Worm (Caenorhabditis elegans) whole organism, early embryonic: Measurements from ENCODE around the gene Y54F10BM.9.
A peak's percentile ranks its signal among the peaks of the same experiment; 100 is the strongest.

ENCODE experiments used
- B0310.2 ChIP-seq: sonication (generic microtip); optimal IDR thresholded peaks from 2 replicates; lab custom pipeline; 2016; ENCODE audit warnings: mild to moderate bottlenecking, missing genetic modification characterization, missing compliant biosample characterization
- F13C5.2 ChIP-seq: sonication (generic microtip); optimal IDR thresholded peaks from 2 replicates; lab custom pipeline; 2017; ENCODE audit warnings: mild to moderate bottlenecking, missing genetic modification characterization, inconsistent platforms, missing compliant biosample characterization
- aly-1 ChIP-seq: sonication (generic microtip); optimal IDR thresholded peaks from 2 replicates; lab custom pipeline; 2016; ENCODE audit warnings: missing genetic modification characterization, missing compliant biosample characterization
- ama-1 ChIP-seq: fragments of 150-350 bp; optimal IDR thresholded peaks from 2 replicates; lab custom pipeline; 2014
- ceh-13 ChIP-seq: fragments of 200-800 bp; sonication (Bioruptor generic); optimal IDR thresholded peaks from 2 replicates; lab custom pipeline; 2018; ENCODE audit warnings: mild to moderate bottlenecking, missing genetic modification characterization, missing compliant biosample characterization
- ceh-36 ChIP-seq: sonication (generic microtip); optimal IDR thresholded peaks from 2 replicates; lab custom pipeline; 2016; ENCODE audit warnings: missing genetic modification characterization, inconsistent platforms, missing compliant biosample characterization
- ets-7 ChIP-seq: sonication (generic microtip); optimal IDR thresholded peaks from 2 replicates; lab custom pipeline; 2016; ENCODE audit warnings: missing genotype, missing genetic modification characterization, missing compliant biosample characterization
- flt-1 ChIP-seq: fragments of 200-800 bp; sonication (Bioruptor generic); IDR thresholded peaks from 2 replicates; pipeline ENCODE4 v1.3.6; 2022; ENCODE audit warnings: missing genetic modification characterization, missing compliant biosample characterization
- hmbx-1 ChIP-seq: sonication (generic microtip); optimal IDR thresholded peaks from 2 replicates; lab custom pipeline; 2016; ENCODE audit warnings: mild to moderate bottlenecking, missing genetic modification characterization, missing compliant biosample characterization
- hmg-4 ChIP-seq: fragments of 200-800 bp; sonication (Bioruptor generic); optimal IDR thresholded peaks from 2 replicates; lab custom pipeline; 2018; ENCODE audit warnings: mild to moderate bottlenecking, missing genetic modification characterization, missing compliant biosample characterization
- hnd-1 ChIP-seq: sonication (generic microtip); optimal IDR thresholded peaks from 2 replicates; lab custom pipeline; 2016; ENCODE audit warnings: missing genetic modification characterization, missing compliant biosample characterization
- pes-1 ChIP-seq: fragments of 200-800 bp; sonication (Bioruptor generic); IDR thresholded peaks from 2 replicates; pipeline ENCODE4 v1.3.6; 2022; ENCODE audit warnings: missing genetic modification reagents, missing genetic modification characterization, missing compliant biosample characterization
- scrt-1 ChIP-seq: fragments of 200-800 bp; sonication (Bioruptor generic); IDR thresholded peaks from 2 replicates; pipeline ENCODE4 v1.3.6; 2022; ENCODE audit warnings: missing genetic modification characterization, missing compliant biosample characterization
- sea-1 ChIP-seq: fragments of 200-800 bp; sonication (Bioruptor generic); conservative IDR thresholded peaks from 2 replicates; pipeline ENCODE4 v1.3.6; 2022; ENCODE audit warnings: missing genetic modification characterization, missing compliant biosample characterization
- tbx-11 ChIP-seq: fragments of 200-800 bp; sonication (Bioruptor generic); IDR thresholded peaks from 2 replicates; pipeline ENCODE4 v1.3.6; 2022; ENCODE audit warnings: missing genetic modification characterization, missing compliant biosample characterization
- tbx-37 ChIP-seq: fragments of 200-800 bp; sonication (Bioruptor generic); conservative IDR thresholded peaks from 2 replicates; pipeline ENCODE4 v1.3.6; 2022; ENCODE audit warnings: missing genetic modification reagents, missing genetic modification characterization, missing compliant biosample characterization
- tra-4 ChIP-seq: sonication (generic microtip); optimal IDR thresholded peaks from 2 replicates; lab custom pipeline; 2017; ENCODE audit warnings: missing genetic modification characterization, missing compliant biosample characterization

The Y54F10BM.9 gene

ce11 chrIII:2328612-2329011, 23.9 kb upstream of the Y54F10BM.9 start:
- TF ChIP-seq aly-1 (tag; lab: Kevin White, UChicago): no peak
- TF ChIP-seq hnd-1 (tag; lab: Kevin White, UChicago): no peak
- no peak for TF ChIP-seq ama-1 (lab: Kevin White, UChicago)
- no peak for TF ChIP-seq tbx-37 (GFP tag; lab: Robert Waterston, UW)
- no peak for TF ChIP-seq ceh-36 (tag; lab: Kevin White, UChicago)
- no peak for TF ChIP-seq tbx-11 (GFP tag; lab: Robert Waterston, UW)
- TF ChIP-seq B0310.2 (tag; lab: Kevin White, UChicago): no peak
- TF ChIP-seq hmbx-1 (tag; lab: Kevin White, UChicago): no peak
- no peak for TF ChIP-seq scrt-1 (GFP tag; lab: Robert Waterston, UW)
- TF ChIP-seq sea-1 (GFP tag; lab: Robert Waterston, UW): no peak
- TF ChIP-seq tra-4 (tag; lab: Kevin White, UChicago): no peak
- no peak for TF ChIP-seq flt-1 (GFP tag; lab: Robert Waterston, UW)
- no peak for TF ChIP-seq hmg-4 (GFP tag; lab: Kevin White, UChicago)
- TF ChIP-seq F13C5.2: no peak
- TF ChIP-seq ets-7 (tag; lab: Kevin White, UChicago): no peak
- no peak for TF ChIP-seq pes-1
- TF ChIP-seq ceh-13 (GFP tag; lab: Kevin White, UChicago): no peak

- no peak for TF ChIP-seq hnd-1 (tag; lab: Kevin White, UChicago)
- TF ChIP-seq aly-1 (tag; lab: Kevin White, UChicago): no peak
- TF ChIP-seq tbx-11 (GFP tag; lab: Robert Waterston, UW): no peak
- no peak for TF ChIP-seq hmg-4 (GFP tag; lab: Kevin White, UChicago)
- no peak for TF ChIP-seq B0310.2 (tag; lab: Kevin White, UChicago)
- no peak for TF ChIP-seq F13C5.2
- TF ChIP-seq tra-4 (tag; lab: Kevin White, UChicago): no peak
- no peak for TF ChIP-seq sea-1 (GFP tag; lab: Robert Waterston, UW)
- no peak for TF ChIP-seq ama-1 (lab: Kevin White, UChicago)
- TF ChIP-seq pes-1: no peak
- TF ChIP-seq flt-1 (GFP tag; lab: Robert Waterston, UW): no peak
- no peak for TF ChIP-seq tbx-37 (GFP tag; lab: Robert Waterston, UW)
- TF ChIP-seq scrt-1 (GFP tag; lab: Robert Waterston, UW): no peak
Measured at ce11 chrIII:2324703-2325102, 20.0 kb upstream of the Y54F10BM.9 start.

ce11 chrIII:2316439-2316838, 11.7 kb upstream of the Y54F10BM.9 start:
- no peak for TF ChIP-seq hmbx-1 (tag; lab: Kevin White, UChicago)
- TF ChIP-seq ceh-13 (GFP tag; lab: Kevin White, UChicago): no peak
- TF ChIP-seq tra-4 (tag; lab: Kevin White, UChicago): no peak
- no peak for TF ChIP-seq ceh-36 (tag; lab: Kevin White, UChicago)
- TF ChIP-seq ama-1 (lab: Kevin White, UChicago): no peak
- TF ChIP-seq aly-1 (tag; lab: Kevin White, UChicago): no peak
- TF ChIP-seq pes-1: no peak
- TF ChIP-seq B0310.2 (tag; lab: Kevin White, UChicago): no peak
- TF ChIP-seq scrt-1 (GFP tag; lab: Robert Waterston, UW): no peak
- no peak for TF ChIP-seq tbx-37 (GFP tag; lab: Robert Waterston, UW)

ce11 chrIII:2314678-2315077, 10.0 kb upstream of the Y54F10BM.9 start:
- no peak for TF ChIP-seq F13C5.2
- TF ChIP-seq hnd-1 (tag; lab: Kevin White, UChicago): peak; percentile 4
- TF ChIP-seq aly-1 (tag; lab: Kevin White, UChicago): peak; percentile 24

- TF ChIP-seq sea-1 (GFP tag; lab: Robert Waterston, UW) (no peak), hmbx-1 (tag; lab: Kevin White, UChicago) (no peak), ceh-13 (GFP tag; lab: Kevin White, UChicago) (no peak), tbx-11 (GFP tag; lab: Robert Waterston, UW) (no peak), F13C5.2 (no peak), hmg-4 (GFP tag; lab: Kevin White, UChicago) (no peak), aly-1 (tag; lab: Kevin White, UChicago) (no peak), ama-1 (lab: Kevin White, UChicago) (no peak), tbx-37 (GFP tag; lab: Robert Waterston, UW) (no peak)
Measured at ce11 chrIII:2313985-2314494, 9.3 kb upstream of the Y54F10BM.9 start, which contains the start of the genes fbxa-66 and iffb-1. Gene fbxa-66, minus strand, starts transcription at chrIII:2314035. Gene iffb-1, plus strand, starts transcription at chrIII:2314436.

ce11 chrIII:2310996-2311395, 6.3 kb upstream of the Y54F10BM.9 start:
- no peak for TF ChIP-seq hmbx-1 (tag; lab: Kevin White, UChicago)

- TF ChIP-seq ets-7 (tag; lab: Kevin White, UChicago) (no peak), flt-1 (GFP tag; lab: Robert Waterston, UW) (no peak), sea-1 (GFP tag; lab: Robert Waterston, UW) (no peak), pes-1 (no peak), scrt-1 (GFP tag; lab: Robert Waterston, UW) (no peak), hmg-4 (GFP tag; lab: Kevin White, UChicago) (no peak), aly-1 (tag; lab: Kevin White, UChicago) (no peak), ceh-36 (tag; lab: Kevin White, UChicago) (no peak), tbx-11 (GFP tag; lab: Robert Waterston, UW) (no peak), hnd-1 (tag; lab: Kevin White, UChicago) (no peak)
Measured at ce11 chrIII:2308026-2308425, 3.3 kb upstream of the Y54F10BM.9 start, which contains the start of the genes fbxa-1 and Y54F10BM.20. Gene fbxa-1, minus strand, starts transcription at chrIII:2308126. Gene Y54F10BM.20, plus strand, starts transcription at chrIII:2308256.
